Fruit fly (Drosophila melanogaster): ENCODE measurements around the gene Ddrgk1.

Gene Ddrgk1

dm6 chr3R:21179592-21180390 is 35.1 kb upstream of the Ddrgk1 start (continued):
- no peak for TF ChIP-seq Doc2 (GFP tag; IDR thresholded peaks at IDR 0.05)
- TF ChIP-seq zen (tag; optimal IDR thresholded peaks at IDR 0.05), result peak; percentile 1
- TF ChIP-seq gfzf (GFP tag; optimal IDR thresholded peaks at IDR 0.05), result peak; percentile 38
- TF ChIP-seq bab2 (GFP tag; optimal IDR thresholded peaks at IDR 0.05), result no peak
- TF ChIP-seq Rfx (GFP tag; IDR thresholded peaks at IDR 0.05), result peak; percentile 67
- no peak for TF ChIP-seq Nf-YA (GFP tag; IDR thresholded peaks at IDR 0.05)
- no peak for TF ChIP-seq Hr51 (GFP tag; optimal IDR thresholded peaks at IDR 0.05)
- TF ChIP-seq Hand (GFP tag; optimal IDR thresholded peaks at IDR 0.05), result no peak
- TF ChIP-seq org-1 (GFP tag; optimal IDR thresholded peaks at IDR 0.05), result no peak
- TF ChIP-seq CG5180 (GFP tag; optimal IDR thresholded peaks at IDR 0.05), result no peak
- TF ChIP-seq mirr (GFP tag; optimal IDR thresholded peaks at IDR 0.05), result peak; percentile 8
- TF ChIP-seq gce (GFP tag; IDR thresholded peaks at IDR 0.05), result no peak
- TF ChIP-seq dmrt99B (tag; optimal IDR thresholded peaks at IDR 0.05), result no peak
- TF ChIP-seq CG14014 (GFP tag; IDR thresholded peaks at IDR 0.05), result no peak
- TF ChIP-seq Lpt (GFP tag; optimal IDR thresholded peaks at IDR 0.05), result no peak
- peak; percentile 45 for TF ChIP-seq CG3995 (GFP tag; optimal IDR thresholded peaks at IDR 0.05)
- TF ChIP-seq CG14050 (GFP tag; IDR thresholded peaks at IDR 0.05), result no peak
- peak; percentile 45; the same call in 1 of the 2 replicates for TF ChIP-seq sob (GFP tag; IDR thresholded peaks at IDR 0.05)
- no peak for TF ChIP-seq CG30020 (tag; optimal IDR thresholded peaks at IDR 0.05)
- no peak for TF ChIP-seq ssp (GFP tag; IDR thresholded peaks at IDR 0.05)
- no peak for TF ChIP-seq CG13894 (tag; optimal IDR thresholded peaks at IDR 0.05)
- peak; percentile 32; the same call in 1 of the 3 replicates for TF ChIP-seq knrl (GFP tag; IDR thresholded peaks at IDR 0.05; ENCODE audit: partially characterized antibody)
- no peak for TF ChIP-seq bigmax (GFP tag; optimal IDR thresholded peaks at IDR 0.05)
- TF ChIP-seq CG9215 (GFP tag; IDR thresholded peaks at IDR 0.05), result no peak
- peak; percentile 34 for TF ChIP-seq CG15601 (tag; optimal IDR thresholded peaks at IDR 0.05)
- peak; percentile 39 for TF ChIP-seq sug (tag; optimal IDR thresholded peaks at IDR 0.05)
- TF ChIP-seq lab (GFP tag; optimal IDR thresholded peaks at IDR 0.05), result peak; percentile 12
- TF ChIP-seq Mad (GFP tag; optimal IDR thresholded peaks at IDR 0.05), result no peak
- TF ChIP-seq Lhr (GFP tag; optimal IDR thresholded peaks at IDR 0.05), result peak; percentile 12
- peak; percentile 90 for TF ChIP-seq CG31365 (tag; optimal IDR thresholded peaks at IDR 0.05)
- peak; percentile 57 for TF ChIP-seq CG8290 (GFP tag; optimal IDR thresholded peaks at IDR 0.05)
- TF ChIP-seq CG8290 (tag; optimal IDR thresholded peaks at IDR 0.05), result peak in 1 of 2 experiments; percentile 17
- TF ChIP-seq CG13296 (GFP tag; optimal IDR thresholded peaks at IDR 0.05), result no peak
- TF ChIP-seq CG14965 (GFP tag; optimal IDR thresholded peaks at IDR 0.05; ENCODE audit: borderline replicate concordance), result peak; percentile 89
- TF ChIP-seq Hmx (GFP tag; optimal IDR thresholded peaks at IDR 0.05), result no peak
- TF ChIP-seq Dp (GFP tag; optimal IDR thresholded peaks at IDR 0.05), result peak; percentile 78
- TF ChIP-seq NK7.1 (GFP tag; optimal IDR thresholded peaks at IDR 0.05), result no peak
- TF ChIP-seq CG17385 (GFP tag; optimal IDR thresholded peaks at IDR 0.05), result no peak
- TF ChIP-seq Dad (GFP tag; optimal IDR thresholded peaks at IDR 0.05), result no peak
- TF ChIP-seq pum (GFP tag; optimal IDR thresholded peaks at IDR 0.05), result no peak
- peak; percentile 97 for TF ChIP-seq CTCF (GFP tag; optimal IDR thresholded peaks at IDR 0.05)
- TF ChIP-seq Elba2 (GFP tag; optimal IDR thresholded peaks at IDR 0.05), result no peak
- no peak for TF ChIP-seq CG10267 (tag; optimal IDR thresholded peaks at IDR 0.05)
- TF ChIP-seq CG16813 (GFP tag; IDR thresholded peaks at IDR 0.05; ENCODE audit: partially characterized antibody), result peak; percentile 34
- TF ChIP-seq Bdp1 (GFP tag; optimal IDR thresholded peaks at IDR 0.05), result no peak
- no peak for TF ChIP-seq MESR4 (GFP tag; optimal IDR thresholded peaks at IDR 0.05)
- TF ChIP-seq CG42726 (GFP tag; IDR thresholded peaks at IDR 0.05; ENCODE audit: partially characterized antibody), result peak; percentile 44
- TF ChIP-seq CG6175 (GFP tag; IDR thresholded peaks at IDR 0.05), result no peak
- TF ChIP-seq BtbVII (GFP tag; optimal IDR thresholded peaks at IDR 0.05), result peak; percentile 13
- TF ChIP-seq peb (GFP tag; IDR thresholded peaks at IDR 0.05), result no peak
